Worm (Caenorhabditis elegans) whole organism, mixed stage, embryonic: ENCODE results near the gene qns-1.

Source experiments
- M03D4.4 ChIP-seq: sonication (generic microtip); optimal IDR thresholded peaks from 2 replicates; lab custom pipeline; 2017; ENCODE audit warnings: mild to moderate bottlenecking, missing genetic modification characterization, missing compliant biosample characterization
- blmp-1 ChIP-seq: fragments of 150-350 bp; optimal IDR thresholded peaks from 2 replicates; lab custom pipeline; 2014; ENCODE audit warnings: missing biosample characterization, missing genetic modification characterization
- ceh-39 ChIP-seq: fragments of 150-350 bp; optimal IDR thresholded peaks from 2 replicates; lab custom pipeline; 2014; ENCODE audit warnings: missing biosample characterization, missing genetic modification characterization
- ceh-43 ChIP-seq: fragments of 200-800 bp; sonication (Bioruptor generic); optimal IDR thresholded peaks from 2 replicates; lab custom pipeline; 2018; ENCODE audit warnings: mild to moderate bottlenecking, missing genetic modification characterization, moderate library complexity, missing compliant biosample characterization
- ceh-83 ChIP-seq: fragments of 200-800 bp; sonication (Bioruptor generic); optimal IDR thresholded peaks from 2 replicates; lab custom pipeline; 2018; ENCODE audit warnings: mild to moderate bottlenecking, missing genetic modification characterization, missing compliant biosample characterization
- ces-1 ChIP-seq: fragments of 150-350 bp; optimal IDR thresholded peaks from 2 replicates; lab custom pipeline; 2014; ENCODE audit warnings: missing biosample characterization, missing genetic modification reagents, missing genetic modification characterization
- cnd-1 ChIP-seq: fragments of 200-800 bp; sonication (Bioruptor generic); optimal IDR thresholded peaks from 2 replicates; lab custom pipeline; 2018; ENCODE audit warnings: mild to moderate bottlenecking, missing genetic modification characterization, missing compliant biosample characterization
- drap-1 ChIP-seq: fragments of 200-800 bp; sonication (Bioruptor generic); optimal IDR thresholded peaks from 3 replicates; lab custom pipeline; 2018; ENCODE audit warnings: mild to moderate bottlenecking, missing genetic modification characterization, missing compliant biosample characterization
- elt-1 ChIP-seq: sonication (generic microtip); optimal IDR thresholded peaks from 2 replicates; lab custom pipeline; 2017; ENCODE audit warnings: missing genetic modification characterization, mild to moderate bottlenecking, missing compliant biosample characterization, antibody characterized with exemption, moderate library complexity, borderline replicate concordance; ENCODE audit not compliant: insufficient read depth
- elt-3 ChIP-seq: fragments of 150-350 bp; optimal IDR thresholded peaks from 2 replicates; lab custom pipeline; 2014; ENCODE audit warnings: missing biosample characterization, missing genetic modification characterization
- ham-2 ChIP-seq: fragments of 200-800 bp; sonication (Bioruptor generic); optimal IDR thresholded peaks from 2 replicates; lab custom pipeline; 2018; ENCODE audit warnings: mild to moderate bottlenecking, missing genetic modification characterization, missing compliant biosample characterization
- lin-13 ChIP-seq: fragments of 150-350 bp; optimal IDR thresholded peaks from 2 replicates; lab custom pipeline; 2014; ENCODE audit warnings: missing biosample characterization, missing genetic modification characterization
- mab-5 ChIP-seq: fragments of 150-350 bp; optimal IDR thresholded peaks from 2 replicates; lab custom pipeline; 2014; ENCODE audit warnings: missing biosample characterization, missing genetic modification characterization
- mls-2 ChIP-seq: sonication (generic microtip); optimal IDR thresholded peaks from 2 replicates; lab custom pipeline; 2016; ENCODE audit warnings: mild to moderate bottlenecking, missing genetic modification characterization, moderate library complexity, missing compliant biosample characterization
- nhr-237 ChIP-seq: fragments of 150-350 bp; optimal IDR thresholded peaks from 2 replicates; lab custom pipeline; 2014; ENCODE audit warnings: missing biosample characterization, missing genetic modification characterization
- nhr-28 ChIP-seq: fragments of 150-350 bp; optimal IDR thresholded peaks from 2 replicates; lab custom pipeline; 2014; ENCODE audit warnings: missing biosample characterization, missing genetic modification characterization
- pha-4 ChIP-seq: fragments of 150-350 bp; optimal IDR thresholded peaks from 2 replicates; lab custom pipeline; 2018; ENCODE audit warnings: missing biosample characterization, missing genetic modification reagents, missing genetic modification characterization
- snpc-4 ChIP-seq: fragments of 150-350 bp; optimal IDR thresholded peaks from 2 replicates; lab custom pipeline; 2014; ENCODE audit warnings: missing biosample characterization, missing genetic modification characterization
- sptf-1 ChIP-seq: sonication (generic microtip); optimal IDR thresholded peaks from 2 replicates; lab custom pipeline; 2017; ENCODE audit warnings: mild to moderate bottlenecking, missing genetic modification characterization, moderate library complexity, missing compliant biosample characterization
- tbx-8 ChIP-seq: fragments of 200-800 bp; sonication (Bioruptor generic); optimal IDR thresholded peaks from 2 replicates; lab custom pipeline; 2018; ENCODE audit warnings: mild to moderate bottlenecking, missing genetic modification characterization, moderate library complexity, missing compliant biosample characterization
- unc-120 ChIP-seq: sonication (generic microtip); optimal IDR thresholded peaks from 2 replicates; lab custom pipeline; 2017; ENCODE audit warnings: missing genetic modification characterization, missing compliant biosample characterization; ENCODE audit not compliant: poor library complexity, severe bottlenecking
- ztf-11 ChIP-seq: fragments of 150-350 bp; optimal IDR thresholded peaks from 2 replicates; lab custom pipeline; 2014; ENCODE audit warnings: missing biosample characterization, missing genetic modification characterization

Gene qns-1

ce11 chrIV:10174932-10175732 lies 44.0 kb downstream of the qns-1 start:
- no peak for TF ChIP-seq elt-3 (tag; lab: Kevin White, UChicago)
- no peak for TF ChIP-seq snpc-4 (tag; lab: Kevin White, UChicago)
- no peak for TF ChIP-seq blmp-1 (tag; lab: Kevin White, UChicago)
- TF ChIP-seq elt-1 = no peak
- peak; percentile 13 for TF ChIP-seq pha-4
- peak; percentile 9 for TF ChIP-seq unc-120 (tag; lab: Kevin White, UChicago)
- TF ChIP-seq ces-1 (GFP tag; lab: Kevin White, UChicago) = no peak
- TF ChIP-seq M03D4.4 (tag; lab: Kevin White, UChicago) = peak; percentile 60
- no peak for TF ChIP-seq ceh-83
- TF ChIP-seq mls-2 = peak; percentile 51
- no peak for TF ChIP-seq nhr-28
- TF ChIP-seq ceh-39 (tag; lab: Kevin White, UChicago) = no peak
- TF ChIP-seq sptf-1 = peak; percentile 14
- peak; percentile 20 for TF ChIP-seq cnd-1 (tag; lab: Kevin White, UChicago)
- TF ChIP-seq drap-1 (GFP tag; lab: Kevin White, UChicago) = peak; percentile 63
- TF ChIP-seq ham-2 (GFP tag; lab: Kevin White, UChicago) = peak; percentile 22
- TF ChIP-seq lin-13 (tag; lab: Kevin White, UChicago) = no peak

- TF ChIP-seq ztf-11 (tag; lab: Kevin White, UChicago) (no peak), elt-1 (no peak), ces-1 (GFP tag; lab: Kevin White, UChicago) (peak; percentile 59), pha-4 (no peak), tbx-8 (no peak), lin-13 (tag; lab: Kevin White, UChicago) (no peak), unc-120 (tag; lab: Kevin White, UChicago) (no peak), nhr-237 (tag; lab: Kevin White, UChicago) (no peak), mab-5 (tag; lab: Kevin White, UChicago) (no peak)
- TF ChIP-seq, all 35 proteins: peak for 1
Observed at ce11 chrIV:10174328-10174727, 44.8 kb downstream of the qns-1 start, which contains the start of gene pxf-1. pxf-1 (minus strand) TSS chrIV:10174341.

- TF ChIP-seq ces-1 (GFP tag; lab: Kevin White, UChicago) (peak; percentile 99), ceh-43 (no peak)
Observed at ce11 chrIV:10170808-10171207, 48.3 kb downstream of the qns-1 start.
